Fruit fly (Drosophila melanogaster): ENCODE results near the gene Syt12.

The Syt12 gene

DNA sequence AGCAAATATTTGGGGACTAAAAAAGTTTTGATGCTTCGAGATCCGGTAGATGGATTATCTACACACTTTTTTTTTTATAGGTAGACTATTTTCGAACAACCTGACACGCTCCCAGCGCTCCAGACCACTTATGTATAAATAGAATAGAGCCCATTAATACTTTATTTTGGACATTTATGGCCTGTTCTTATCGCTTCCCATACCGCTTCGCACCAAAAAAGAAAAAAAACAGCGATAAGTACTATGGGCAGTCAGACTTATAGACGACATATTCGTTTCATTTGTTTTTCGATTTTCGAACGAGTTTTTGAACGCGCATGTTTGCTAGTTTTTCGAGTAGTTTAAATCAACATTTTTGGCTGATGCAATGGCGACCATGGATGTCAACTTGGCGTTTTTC lies 38.6 kb downstream of the Syt12 start:
- peak; percentile 62 for TF ChIP-seq noc (tag; optimal IDR thresholded peaks at IDR 0.05)

DNA sequence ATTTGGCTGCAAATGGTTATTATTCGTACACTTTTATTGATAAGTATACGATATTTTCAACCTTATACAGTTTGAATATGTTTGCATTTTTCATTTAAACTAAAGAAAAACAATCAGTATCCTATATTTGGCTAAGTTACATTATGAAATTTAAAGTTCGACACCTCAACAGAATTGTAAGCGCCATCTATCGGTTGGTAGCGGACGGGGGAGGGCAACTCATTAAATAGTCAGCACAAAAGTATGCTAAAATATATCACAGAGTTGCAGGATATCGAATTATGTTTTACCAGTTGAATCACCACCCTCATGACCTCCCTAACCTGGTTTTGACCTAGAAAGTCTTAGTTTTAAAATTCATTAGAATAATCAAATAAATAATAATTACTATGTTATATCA lies 42.2 kb downstream of the Syt12 start:
- no peak for TF ChIP-seq noc (tag; optimal IDR thresholded peaks at IDR 0.05)

DNA sequence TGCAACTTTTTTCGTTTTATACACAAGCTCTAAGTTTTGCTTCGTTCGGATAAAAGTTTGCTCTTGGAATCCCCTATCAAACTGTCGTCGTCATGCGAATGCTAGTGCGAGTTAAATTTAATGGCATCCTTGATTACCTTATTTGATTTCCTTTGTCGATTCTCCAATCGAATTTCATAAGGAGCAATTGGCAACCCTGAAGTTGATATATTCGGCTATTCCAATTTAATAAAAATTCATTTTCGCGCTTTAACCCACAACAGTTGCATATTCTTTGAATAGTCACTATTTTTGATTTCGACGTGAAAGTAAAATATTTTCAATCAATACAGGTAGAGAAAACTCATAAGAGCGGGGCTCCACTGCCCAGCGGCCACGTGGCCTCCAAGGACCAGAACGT lies 43.7 kb downstream of the Syt12 start, which contains the start of gene CG12725:
Gene CG12725, minus strand, starts transcription at position 101 of the 400 bp plus-strand sequence.
- no peak for TF ChIP-seq noc (tag; optimal IDR thresholded peaks at IDR 0.05)

DNA sequence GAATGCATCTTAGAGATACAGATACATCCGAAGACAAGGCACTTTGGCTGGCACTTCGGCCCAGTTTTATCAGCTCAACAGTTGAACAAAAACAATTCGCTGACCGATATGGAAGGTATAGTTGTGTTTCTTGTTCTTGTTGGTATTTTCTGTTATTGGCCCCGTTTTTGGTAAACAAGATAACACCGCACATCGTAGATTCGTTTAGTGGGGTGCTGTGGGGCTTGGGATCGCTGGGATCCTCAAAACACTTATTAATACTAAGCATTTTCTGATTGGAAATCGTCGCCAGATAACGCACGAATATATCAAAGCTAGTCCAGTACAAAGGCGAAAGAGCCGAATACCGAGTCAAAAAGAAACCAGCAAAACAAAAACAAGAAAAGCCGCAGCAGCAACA lies 44.5 kb downstream of the Syt12 start:
- no peak for TF ChIP-seq noc (tag; optimal IDR thresholded peaks at IDR 0.05)

DNA sequence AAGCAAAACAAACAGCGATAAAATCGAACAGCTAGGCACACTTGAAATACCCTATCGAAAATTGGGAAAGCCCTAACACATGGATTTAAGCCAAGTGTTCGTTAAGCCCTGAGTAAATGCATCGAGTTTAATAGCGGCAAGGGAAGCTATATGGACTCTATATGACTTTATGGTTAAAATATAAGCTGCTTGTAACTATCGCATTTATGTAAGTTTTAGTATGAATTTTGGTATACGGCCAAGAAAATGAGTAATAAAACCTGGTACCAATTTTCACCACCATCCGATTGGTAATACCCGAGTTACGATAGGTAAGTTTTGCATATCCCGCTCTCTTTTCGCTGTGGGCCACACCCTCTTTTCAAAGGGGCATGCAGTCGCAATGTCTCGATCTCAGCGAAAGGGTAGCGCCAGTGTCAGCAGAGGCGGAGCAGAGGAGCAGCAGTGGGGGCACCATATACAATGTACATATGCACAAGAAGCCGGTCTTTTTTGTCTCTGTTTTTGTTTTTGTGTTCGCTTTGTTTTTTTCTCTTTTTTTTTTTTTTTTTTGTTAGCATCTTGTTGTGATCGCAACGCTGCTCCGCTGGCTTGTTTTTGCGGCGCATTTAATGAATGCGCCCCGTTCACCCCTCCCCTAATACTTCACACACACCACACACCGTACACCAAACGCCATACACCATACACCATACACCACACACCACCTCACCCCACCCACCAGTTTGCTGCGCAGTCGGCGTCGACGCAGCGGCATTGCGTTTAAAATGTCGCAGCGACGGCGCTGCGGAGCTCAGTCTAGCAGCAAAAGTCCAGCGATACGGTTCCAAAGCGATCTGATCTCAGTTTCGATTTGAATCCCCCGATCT lies 45.1 kb downstream of the Syt12 start, which contains the start of gene GstT4:
Gene GstT4, plus strand, starts transcription at position 788 of the 869 bp plus-strand sequence.
- TF ChIP-seq noc (tag; optimal IDR thresholded peaks at IDR 0.05), result peak; percentile 19

DNA sequence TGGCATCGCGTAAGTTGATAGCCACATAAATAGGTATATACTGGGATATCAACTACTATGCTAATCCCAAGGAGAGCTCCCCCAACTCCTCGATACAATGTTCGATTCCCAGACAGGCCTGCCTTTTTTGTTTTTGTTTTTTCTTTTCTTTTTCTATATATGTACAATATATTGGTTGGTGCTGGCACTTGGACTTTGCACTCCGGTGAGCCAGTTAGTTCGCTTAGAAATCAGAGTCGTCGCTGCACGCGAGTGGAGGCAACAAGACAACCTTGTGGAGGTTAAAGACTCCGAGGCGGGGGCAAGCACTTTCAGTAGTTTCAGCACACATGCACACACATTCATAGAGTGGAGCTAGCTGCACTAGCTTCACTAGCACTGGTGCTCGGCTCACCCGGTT lies 47.2 kb downstream of the Syt12 start:
- TF ChIP-seq noc (tag; optimal IDR thresholded peaks at IDR 0.05), result no peak

- no peak for TF ChIP-seq noc (tag; optimal IDR thresholded peaks at IDR 0.05)
Measured at dm6 chrX:13407673-13408072, 48.6 kb downstream of the Syt12 start.

dm6 chrX:13410887-13411286 lies 51.8 kb downstream of the Syt12 start:
- TF ChIP-seq noc (tag; optimal IDR thresholded peaks at IDR 0.05), result no peak

dm6 chrX:13411376-13411973 lies 52.4 kb downstream of the Syt12 start:
- no peak for TF ChIP-seq noc (tag; optimal IDR thresholded peaks at IDR 0.05)

DNA sequence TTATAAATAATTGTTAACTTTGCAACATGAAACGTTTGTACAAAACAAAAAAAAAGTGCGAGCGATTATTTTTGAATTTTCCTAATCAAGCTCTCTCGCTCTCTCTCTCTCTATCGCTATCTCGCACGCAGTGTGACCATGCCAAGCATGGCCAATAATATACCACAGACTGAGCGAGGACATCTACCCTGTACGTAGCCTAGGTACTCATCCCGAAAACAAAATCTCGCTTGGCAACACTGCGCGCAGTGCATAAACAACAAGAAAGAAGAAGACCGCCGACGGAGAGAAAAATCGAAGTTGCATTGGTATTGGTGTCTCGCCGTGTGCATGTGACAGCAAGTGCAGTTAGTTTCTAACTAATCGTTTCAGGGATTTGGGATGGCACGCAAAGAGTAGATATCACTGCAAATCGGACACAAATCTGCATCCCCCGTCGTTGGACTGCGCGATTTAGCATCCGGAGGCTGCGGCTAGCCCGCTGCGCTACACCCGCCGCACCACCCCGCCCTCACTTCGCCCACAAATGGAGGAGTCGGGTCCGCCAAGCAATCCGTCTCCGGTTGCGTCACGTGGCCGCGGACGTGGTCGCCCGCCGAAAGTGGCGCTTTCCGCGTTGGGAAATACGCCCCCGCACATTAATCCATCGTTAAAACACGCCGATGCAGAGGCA lies 54.0 kb downstream of the Syt12 start, which contains the start of the genes CG1998 and Set2:
Gene CG1998, minus strand, starts transcription at position 134 of the 673 bp plus-strand sequence.
Gene Set2, plus strand, starts transcription at position 302 of the 673 bp plus-strand sequence.
- TF ChIP-seq noc (tag; optimal IDR thresholded peaks at IDR 0.05), result no peak

All from whole organism, larva.